Fruit fly (Drosophila melanogaster) whole organism, pupa: ENCODE data around the gene CG12971.

ENCODE experiments used
- CG12605 ChIP-seq: fragments of 200-800 bp; sonication (Bioruptor generic); IDR thresholded peaks from 2 replicates; pipeline ENCODE4 v1.3.6; 2022; ENCODE audit warnings: missing biosample characterization, missing genetic modification characterization
- CG13204 ChIP-seq: fragments of 200-800 bp; sonication (Bioruptor generic); optimal IDR thresholded peaks from 2 replicates; lab custom pipeline; 2018; ENCODE audit warnings: missing biosample characterization, mild to moderate bottlenecking, missing genetic modification characterization, moderate library complexity
- CG17806 ChIP-seq: fragments of 200-800 bp; sonication (Bioruptor generic); optimal IDR thresholded peaks from 2 replicates; lab custom pipeline; 2018; ENCODE audit warnings: missing biosample characterization, mild to moderate bottlenecking, missing genetic modification characterization, moderate library complexity
- CG32121 ChIP-seq: fragments of 200-800 bp; sonication (Bioruptor generic); IDR thresholded peaks from 2 replicates; pipeline ENCODE4 v1.3.6; 2022; ENCODE audit warnings: missing biosample characterization, missing genetic modification characterization
- CG4496 ChIP-seq: fragments of 200-800 bp; sonication (Bioruptor generic); IDR thresholded peaks from 3 replicates; pipeline ENCODE4 v1.3.6; 2022; ENCODE audit warnings: missing biosample characterization, missing genetic modification characterization
- CG8159 ChIP-seq: fragments of 200-800 bp; sonication (Bioruptor generic); optimal IDR thresholded peaks from 3 replicates; lab custom pipeline; 2018; ENCODE audit warnings: missing biosample characterization, mild to moderate bottlenecking, missing genetic modification characterization, moderate library complexity
- CG9948 ChIP-seq: fragments of 200-800 bp; sonication (Bioruptor generic); optimal IDR thresholded peaks from 2 replicates; lab custom pipeline; 2018; ENCODE audit warnings: missing biosample characterization, mild to moderate bottlenecking, missing genetic modification characterization, moderate library complexity
- EcR ChIP-seq: fragments of 200-800 bp; sonication (Bioruptor generic); optimal IDR thresholded peaks from 3 replicates; lab custom pipeline; 2019; ENCODE audit warnings: missing biosample characterization, missing genetic modification characterization, mild to moderate bottlenecking, moderate library complexity, missing genetic modification reagents
- Ets98B ChIP-seq: fragments of 200-800 bp; sonication (Bioruptor generic); IDR thresholded peaks from 2 replicates; pipeline ENCODE4 v1.3.6; 2022; ENCODE audit warnings: missing biosample characterization, missing genetic modification characterization
- Pif1A ChIP-seq: fragments of 200-800 bp; sonication (Bioruptor generic); optimal IDR thresholded peaks from 3 replicates; lab custom pipeline; 2016; ENCODE audit warnings: missing biosample characterization, missing genetic modification characterization
- fd96Ca ChIP-seq: fragments of 200-800 bp; sonication (Bioruptor generic); IDR thresholded peaks from 3 replicates; pipeline ENCODE4 v1.3.6; 2022; ENCODE audit warnings: missing biosample characterization, missing genetic modification characterization
- gl ChIP-seq: fragments of 200-800 bp; sonication (Bioruptor generic); optimal IDR thresholded peaks from 2 replicates; lab custom pipeline; 2018; ENCODE audit warnings: missing biosample characterization, mild to moderate bottlenecking, missing genetic modification characterization

dm6 chr3L:21359879-21360278 lies 3.6 kb upstream of the CG12971 start, which contains the start of gene CG32440:
- TF ChIP-seq CG8159 (tag; lab: Kevin White, UChicago) (no peak), fd96Ca (GFP tag; lab: Robert Waterston, UW) (no peak), Ets98B (GFP tag; lab: Robert Waterston, UW) (no peak), CG4496 (GFP tag; lab: Robert Waterston, UW) (no peak), gl (tag; lab: Kevin White, UChicago) (no peak), Pif1A (no peak), CG13204 (no peak), EcR (GFP tag; lab: Kevin White, UChicago) (no peak), CG32121 (no peak), CG12605 (GFP tag; lab: Robert Waterston, UW) (no peak), CG9948 (tag; lab: Kevin White, UChicago) (no peak), CG17806 (tag; lab: Kevin White, UChicago) (no peak)
